Worm (Caenorhabditis elegans) whole organism, L1 larva: ENCODE results near the gene tbx-7.

Experiments used
- ces-1 ChIP-seq: fragments of 150-350 bp; optimal IDR thresholded peaks from 2 replicates; lab custom pipeline; 2014; ENCODE audit warnings: missing biosample characterization, missing genetic modification reagents, missing genetic modification characterization
- nhr-237 ChIP-seq: fragments of 150-350 bp; optimal IDR thresholded peaks from 2 replicates; lab custom pipeline; 2014; ENCODE audit warnings: missing biosample characterization, missing genetic modification characterization
- nhr-77 ChIP-seq: fragments of 150-350 bp; optimal IDR thresholded peaks from 2 replicates; lab custom pipeline; 2014; ENCODE audit warnings: missing biosample characterization, missing genetic modification characterization
- tbx-2 ChIP-seq: sonication (generic microtip); optimal IDR thresholded peaks from 2 replicates; lab custom pipeline; 2016; ENCODE audit warnings: missing genetic modification characterization, missing compliant biosample characterization

DNA sequence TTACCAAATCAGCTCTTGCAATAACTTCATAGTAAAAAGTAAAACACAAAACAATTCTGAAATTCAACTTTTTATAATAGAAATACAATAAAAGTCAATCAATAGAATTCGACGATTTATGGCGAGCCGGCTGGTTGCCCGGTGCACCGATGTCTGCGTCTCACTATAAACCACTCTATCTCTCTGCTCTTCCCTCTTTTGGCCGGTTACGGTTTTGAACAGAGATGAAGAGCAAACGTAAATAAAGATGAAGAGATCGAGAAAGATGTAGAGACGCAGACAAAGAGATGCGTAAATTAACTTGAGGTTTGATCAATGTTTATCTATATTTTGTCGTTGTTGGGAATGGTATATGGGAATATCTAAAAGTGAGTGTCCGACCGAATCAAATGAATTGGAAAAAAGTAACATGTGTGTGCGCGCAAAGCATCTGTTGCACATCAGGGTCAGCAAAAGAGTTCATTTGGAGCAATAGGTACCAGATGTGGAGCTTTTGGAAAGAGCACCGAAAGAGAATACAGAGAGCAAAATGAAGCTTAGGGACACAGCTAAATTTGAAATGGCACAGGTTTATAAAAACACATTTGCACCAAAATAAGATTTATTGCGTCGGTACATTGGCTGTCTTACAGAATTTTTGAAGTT is 47.9 kb downstream of the tbx-7 start:
- TF ChIP-seq tbx-2 (tag; lab: Kevin White, UChicago) (no peak), nhr-77 (tag; lab: Kevin White, UChicago) (no peak), nhr-237 (tag; lab: Kevin White, UChicago) (no peak), ces-1 (no peak)
